Worm (Caenorhabditis elegans) whole organism, L3 larva: ENCODE results near the gene col-39.

Source experiments
- fkh-10 ChIP-seq: sonication (generic microtip); optimal IDR thresholded peaks from 2 replicates; lab custom pipeline; 2017; ENCODE audit warnings: missing biosample characterization, missing genetic modification reagents, missing genetic modification characterization
- mdl-1 ChIP-seq: fragments of 150-350 bp; optimal IDR thresholded peaks from 2 replicates; lab custom pipeline; 2014; ENCODE audit warnings: missing biosample characterization, missing genetic modification characterization
- unc-62 ChIP-seq: fragments of 150-350 bp; sonication (generic microtip); optimal IDR thresholded peaks from 4 replicates; lab custom pipeline; 2014; ENCODE audit warnings: missing biosample characterization, missing genetic modification reagents, missing genetic modification characterization

DNA sequence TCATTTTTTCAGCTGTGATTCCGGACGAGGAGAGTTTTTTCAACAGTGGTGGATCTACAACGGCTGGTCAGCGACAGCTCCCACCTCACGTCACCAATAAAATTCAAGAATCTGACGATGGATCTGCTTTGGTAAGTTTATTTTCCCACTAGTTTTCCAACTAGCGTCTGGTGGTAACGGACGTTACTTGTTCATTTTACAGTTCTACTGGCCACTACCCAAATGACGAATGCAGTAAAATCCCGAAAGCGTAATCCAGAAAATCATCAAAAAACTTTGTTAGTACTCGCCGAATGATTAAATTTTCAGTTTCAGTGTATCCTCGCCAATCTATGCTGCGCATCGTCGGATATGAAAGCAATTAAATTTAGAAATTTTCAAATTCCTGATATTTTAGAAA, 45.1 kb upstream of the col-39 start:
- TF ChIP-seq unc-62 (GFP tag; lab: Kevin White, UChicago), result no peak
- TF ChIP-seq fkh-10 (GFP tag; lab: Kevin White, UChicago), result no peak
- TF ChIP-seq mdl-1 (tag; lab: Kevin White, UChicago), result no peak
